Worm (Caenorhabditis elegans): ENCODE data around the gene tap-1.

DNA sequence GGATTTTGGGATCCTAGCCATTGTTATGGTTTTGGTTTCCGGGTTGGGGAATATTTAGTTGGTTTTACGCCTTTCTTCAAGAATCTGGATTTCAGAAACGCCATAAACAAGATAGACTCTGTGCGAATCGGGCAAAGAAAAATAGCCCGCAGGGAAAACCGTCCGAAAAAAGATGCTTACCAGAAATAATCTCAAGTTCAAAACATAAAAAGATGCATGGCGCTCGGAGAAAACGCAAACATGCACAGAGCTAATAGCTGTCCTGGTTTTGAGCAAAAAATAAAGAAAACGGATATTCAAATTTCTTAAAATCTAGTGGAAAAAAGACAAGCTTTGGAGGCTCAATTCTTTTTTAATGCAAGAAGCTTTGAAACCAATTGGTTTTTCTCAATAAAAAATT lies 9.8 kb downstream of the tap-1 start, which contains the start of gene C44H4.6:
- TF ChIP-seq repo-1 (tag; optimal IDR thresholded peaks at IDR 0.05) (no peak), Y53F4B.3 (GFP tag; IDR thresholded peaks at IDR 0.05) (no peak), pha-4 (tag; optimal IDR thresholded peaks at IDR 0.05) (no peak), nfya-1 (tag; optimal IDR thresholded peaks at IDR 0.05; ENCODE audit: borderline replicate concordance, insufficient read depth) (no peak), ztf-25 (GFP tag; IDR thresholded peaks at IDR 0.05) (no peak), ama-1 (optimal IDR thresholded peaks at IDR 0.05) (no peak), ama-1 (GFP tag; optimal IDR thresholded peaks at IDR 0.05) (no peak)
